Fruit fly (Drosophila melanogaster) whole organism, embryonic: Measurements from ENCODE around the gene CG15347.

ENCODE experiments used
- BEAF-32 ChIP-seq: fragments of 200-800 bp; sonication (Bioruptor generic); optimal IDR thresholded peaks from 3 replicates; lab custom pipeline; 2017; ENCODE audit warnings: missing biosample characterization, missing genetic modification characterization, mild to moderate bottlenecking, moderate library complexity, missing genetic modification reagents
- CG10209 ChIP-seq: fragments of 200-800 bp; sonication (Bioruptor generic); optimal IDR thresholded peaks from 3 replicates; lab custom pipeline; 2017; ENCODE audit warnings: missing biosample characterization, mild to moderate bottlenecking, missing genetic modification characterization, missing genetic modification reagents
- CG1024 ChIP-seq: fragments of 200-800 bp; sonication (Bioruptor generic); IDR thresholded peaks from 2 replicates; pipeline ENCODE4 v1.3.6; 2022; ENCODE audit warnings: missing biosample characterization, missing genetic modification characterization
- CG11723 ChIP-seq: fragments of 200-800 bp; sonication (Bioruptor generic); optimal IDR thresholded peaks from 2 replicates; lab custom pipeline; 2017; ENCODE audit warnings: missing biosample characterization, mild to moderate bottlenecking, missing genetic modification characterization
- CG12659 ChIP-seq: fragments of 200-800 bp; sonication (Bioruptor generic); optimal IDR thresholded peaks from 3 replicates; lab custom pipeline; 2017; ENCODE audit warnings: mild to moderate bottlenecking, missing biosample characterization, missing genetic modification reagents, missing genetic modification characterization
- CG13894 ChIP-seq: fragments of 200-800 bp; sonication (Bioruptor generic); optimal IDR thresholded peaks from 3 replicates; lab custom pipeline; 2018; ENCODE audit warnings: missing biosample characterization, mild to moderate bottlenecking, missing genetic modification characterization, moderate library complexity
- CG15696 ChIP-seq: fragments of 200-800 bp; sonication (Bioruptor generic); optimal IDR thresholded peaks from 2 replicates; lab custom pipeline; 2019; ENCODE audit warnings: missing biosample characterization, mild to moderate bottlenecking, missing genetic modification characterization, moderate library complexity
- CG16813 ChIP-seq: fragments of 200-800 bp; sonication (Bioruptor generic); IDR thresholded peaks from 3 replicates; pipeline ENCODE4 v1.3.6; 2022; ENCODE audit warnings: missing biosample characterization, missing genetic modification characterization; ENCODE audit not compliant: partially characterized antibody
- CG17361 ChIP-seq: fragments of 200-800 bp; sonication (Bioruptor generic); IDR thresholded peaks from 3 replicates; pipeline ENCODE4 v1.3.6; 2022; ENCODE audit warnings: missing biosample characterization, missing genetic modification characterization
- CG18599 ChIP-seq: fragments of 200-800 bp; sonication (Bioruptor generic); optimal IDR thresholded peaks from 3 replicates; lab custom pipeline; 2017; ENCODE audit warnings: missing biosample characterization, missing genetic modification characterization, mild to moderate bottlenecking, moderate library complexity, missing genetic modification reagents
- CG2678 ChIP-seq: fragments of 200-800 bp; sonication (Bioruptor generic); optimal IDR thresholded peaks from 3 replicates; lab custom pipeline; 2019; ENCODE audit warnings: missing biosample characterization, mild to moderate bottlenecking, missing genetic modification characterization, moderate library complexity
- CG30403 ChIP-seq: fragments of 200-800 bp; sonication (Bioruptor generic); optimal IDR thresholded peaks from 3 replicates; lab custom pipeline; 2016; ENCODE audit warnings: missing biosample characterization, missing genetic modification characterization
- CG30431 ChIP-seq: fragments of 200-800 bp; sonication (Bioruptor generic); optimal IDR thresholded peaks from 2 replicates; lab custom pipeline; 2017; ENCODE audit warnings: missing biosample characterization, missing genetic modification characterization
- CG33557 ChIP-seq: fragments of 200-800 bp; sonication (Bioruptor generic); optimal IDR thresholded peaks from 2 replicates; lab custom pipeline; 2019; ENCODE audit warnings: missing biosample characterization, mild to moderate bottlenecking, missing genetic modification characterization, moderate library complexity
- CG3995 ChIP-seq: fragments of 200-800 bp; sonication (Bioruptor generic); optimal IDR thresholded peaks from 3 replicates; lab custom pipeline; 2016; ENCODE audit warnings: missing biosample characterization, missing genetic modification characterization
- CG4404 ChIP-seq: fragments of 200-800 bp; sonication (Bioruptor generic); IDR thresholded peaks from 2 replicates; pipeline ENCODE4 v1.3.6; 2022; ENCODE audit warnings: missing biosample characterization, missing genetic modification characterization
- CG8765 ChIP-seq: fragments of 200-800 bp; sonication (Bioruptor generic); IDR thresholded peaks from 2 replicates; pipeline ENCODE4 v1.3.6; 2022; ENCODE audit warnings: missing biosample characterization, missing genetic modification characterization
- CTCF ChIP-seq: fragments of 200-800 bp; sonication (Bioruptor generic); optimal IDR thresholded peaks from 2 replicates; lab custom pipeline; 2017; ENCODE audit warnings: missing biosample characterization, mild to moderate bottlenecking, missing genetic modification characterization, moderate library complexity
- D19A ChIP-seq: fragments of 200-800 bp; optimal IDR thresholded peaks from 3 replicates; lab custom pipeline; 2019; ENCODE audit warnings: missing biosample characterization, mild to moderate bottlenecking, missing genetic modification characterization, moderate library complexity
- D19B ChIP-seq: fragments of 200-800 bp; sonication (Bioruptor generic); optimal IDR thresholded peaks from 2 replicates; lab custom pipeline; 2017; ENCODE audit warnings: missing biosample characterization, mild to moderate bottlenecking, missing genetic modification characterization
- Dll ChIP-seq: fragments of 200-800 bp; sonication (Bioruptor generic); IDR thresholded peaks from 4 replicates; pipeline ENCODE4 v1.3.6; 2022; ENCODE audit warnings: missing biosample characterization, missing genetic modification characterization; ENCODE audit not compliant: partially characterized antibody
- Dp ChIP-seq: fragments of 200-800 bp; sonication (Bioruptor generic); optimal IDR thresholded peaks from 2 replicates; lab custom pipeline; 2018; ENCODE audit warnings: missing biosample characterization, mild to moderate bottlenecking, missing genetic modification characterization, moderate library complexity
- Ets65A ChIP-seq: fragments of 200-800 bp; sonication (Bioruptor generic); peaks from one replicate; lab custom pipeline; 2016; ENCODE audit warnings: missing biosample characterization, missing genetic modification characterization
- GATAe ChIP-seq: fragments of 200-800 bp; sonication (Bioruptor generic); conservative IDR thresholded peaks from 2 replicates; pipeline ENCODE4 v1.3.6; 2022; ENCODE audit warnings: missing biosample characterization, missing genetic modification characterization
- HHEX ChIP-seq: fragments of 200-800 bp; sonication (Bioruptor generic); optimal IDR thresholded peaks from 3 replicates; lab custom pipeline; 2017; ENCODE audit warnings: missing biosample characterization, mild to moderate bottlenecking, missing genetic modification characterization, missing genetic modification reagents
- Kr ChIP-seq: fragments of 200-800 bp; sonication (Bioruptor generic); optimal IDR thresholded peaks from 2 replicates; lab custom pipeline; 2017; ENCODE audit warnings: missing biosample characterization, mild to moderate bottlenecking, missing genetic modification characterization
- Nf-YA ChIP-seq: fragments of 200-800 bp; sonication (Bioruptor generic); IDR thresholded peaks from 2 replicates; pipeline ENCODE4 v1.3.6; 2022; ENCODE audit warnings: missing biosample characterization, missing genetic modification characterization
- Rx ChIP-seq: fragments of 200-800 bp; sonication (Bioruptor generic); IDR thresholded peaks from 2 replicates; pipeline ENCODE4 v1.3.6; 2022; ENCODE audit warnings: missing biosample characterization, missing genetic modification characterization
- Sox102F ChIP-seq: fragments of 200-800 bp; sonication (Bioruptor generic); optimal IDR thresholded peaks from 2 replicates; lab custom pipeline; 2018; ENCODE audit warnings: missing biosample characterization, mild to moderate bottlenecking, missing genetic modification characterization, moderate library complexity
- Tbp ChIP-seq: fragments of >200 bp; optimal IDR thresholded peaks from 2 replicates; lab custom pipeline; 2018; ENCODE audit warnings: missing biosample characterization, missing genetic modification characterization
- Xrp1 ChIP-seq: fragments of 200-800 bp; sonication (Bioruptor generic); IDR thresholded peaks from 2 replicates; pipeline ENCODE4 v1.3.6; 2022; ENCODE audit warnings: missing biosample characterization, missing genetic modification characterization
- ac ChIP-seq: fragments of 200-800 bp; sonication (Bioruptor generic); optimal IDR thresholded peaks from 3 replicates; lab custom pipeline; 2017; ENCODE audit warnings: missing biosample characterization, mild to moderate bottlenecking, missing genetic modification characterization
- bowl ChIP-seq: fragments of 200-800 bp; sonication (Bioruptor generic); IDR thresholded peaks from 2 replicates; pipeline ENCODE4 v1.3.6; 2022; ENCODE audit warnings: missing biosample characterization, missing genetic modification characterization
- cas ChIP-seq: fragments of 200-800 bp; sonication (Bioruptor generic); IDR thresholded peaks from 2 replicates; pipeline ENCODE4 v1.3.6; 2022; ENCODE audit warnings: missing biosample characterization, missing genetic modification characterization
- chinmo ChIP-seq: fragments of 200-800 bp; sonication (Bioruptor generic); IDR thresholded peaks from 4 replicates; pipeline ENCODE4 v1.3.6; 2022; ENCODE audit warnings: missing biosample characterization, missing genetic modification characterization; ENCODE audit not compliant: partially characterized antibody
- croc ChIP-seq: fragments of 200-800 bp; sonication (Bioruptor generic); conservative IDR thresholded peaks from 3 replicates; pipeline ENCODE4 v1.3.6; 2022; ENCODE audit warnings: missing biosample characterization, missing genetic modification characterization
- dati ChIP-seq: fragments of 200-800 bp; sonication (Bioruptor generic); IDR thresholded peaks from 2 replicates; pipeline ENCODE4 v1.3.6; 2022; ENCODE audit warnings: missing biosample characterization, missing genetic modification characterization
- dmrt11E ChIP-seq: fragments of 200-800 bp; sonication (Bioruptor generic); optimal IDR thresholded peaks from 3 replicates; lab custom pipeline; 2018; ENCODE audit warnings: missing biosample characterization, mild to moderate bottlenecking, missing genetic modification characterization, moderate library complexity
- ems ChIP-seq: fragments of 200-800 bp; sonication (Bioruptor generic); optimal IDR thresholded peaks from 3 replicates; lab custom pipeline; 2016; ENCODE audit warnings: missing biosample characterization, missing genetic modification characterization
- fd102C ChIP-seq: fragments of 200-800 bp; sonication (Bioruptor generic); optimal IDR thresholded peaks from 2 replicates; lab custom pipeline; 2018; ENCODE audit warnings: missing biosample characterization, mild to moderate bottlenecking, missing genetic modification characterization, moderate library complexity
- gfzf ChIP-seq: fragments of 200-800 bp; sonication (Bioruptor generic); optimal IDR thresholded peaks from 2 replicates; lab custom pipeline; 2016; ENCODE audit warnings: missing biosample characterization, mild to moderate bottlenecking, missing genetic modification characterization, moderate library complexity
- gsb-n ChIP-seq: fragments of 200-800 bp; sonication (Bioruptor generic); optimal IDR thresholded peaks from 3 replicates; lab custom pipeline; 2018; ENCODE audit warnings: missing biosample characterization, mild to moderate bottlenecking, missing genetic modification characterization
- her ChIP-seq: fragments of 200-800 bp; sonication (Bioruptor generic); optimal IDR thresholded peaks from 2 replicates; lab custom pipeline; 2016; ENCODE audit warnings: missing biosample characterization, missing genetic modification characterization
- inv ChIP-seq: fragments of 200-800 bp; sonication (Bioruptor generic); IDR thresholded peaks from 2 replicates; pipeline ENCODE4 v1.3.6; 2022; ENCODE audit warnings: missing biosample characterization, missing genetic modification characterization; ENCODE audit not compliant: partially characterized antibody
- pan ChIP-seq, 4 experiments: fragments of >200 bp in 3 of 4; fragments of 200-800 bp in 1 of 4; sonication (Bioruptor generic) in 1 of 4; optimal IDR thresholded peaks in 3 of 4; IDR thresholded peaks in 1 of 4; 2 replicates each; pipeline versions ENCODE4 v1.3.6 to Lab custom; 2017 to 2022; ENCODE audit warnings: missing biosample characterization in 2 of 4, missing genetic modification characterization in 2 of 4, mixed read lengths in 1 of 4
- phol ChIP-seq: fragments of 200-800 bp; sonication (Bioruptor generic); optimal IDR thresholded peaks from 3 replicates; lab custom pipeline; 2018; ENCODE audit warnings: missing biosample characterization, mild to moderate bottlenecking, missing genetic modification characterization, moderate library complexity
- prd ChIP-seq, 3 experiments: fragments of >200 bp in 2 of 3; fragments of 200-800 bp in 1 of 3; sonication (Bioruptor generic) in 1 of 3; optimal IDR thresholded peaks in 2 of 3; IDR thresholded peaks in 1 of 3; 2 replicates in 2 of 3; 3 replicates in 1 of 3; pipeline versions ENCODE4 v1.3.6 to Lab custom; 2017 to 2022; ENCODE audit warnings: missing biosample characterization in 1 of 3, missing genetic modification characterization in 1 of 3
- rib ChIP-seq: fragments of 200-800 bp; sonication (Bioruptor generic); IDR thresholded peaks from 2 replicates; pipeline ENCODE4 v1.3.6; 2022; ENCODE audit warnings: missing biosample characterization, missing genetic modification characterization
- wor ChIP-seq: fragments of 200-800 bp; sonication (Bioruptor generic); IDR thresholded peaks from 2 replicates; pipeline ENCODE4 v1.3.6; 2022; ENCODE audit warnings: missing biosample characterization, missing genetic modification characterization
- zfh1 ChIP-seq: fragments of 200-800 bp; sonication (Bioruptor generic); IDR thresholded peaks from 3 replicates; pipeline ENCODE4 v1.3.6; 2022; ENCODE audit warnings: missing biosample characterization, missing genetic modification characterization

Gene CG15347

dm6 chrX:8444279-8444678 lies 16.4 kb downstream of the CG15347 start:
- TF ChIP-seq CG8765 (GFP tag; lab: Robert Waterston, UW) = peak; percentile 68
- TF ChIP-seq Sox102F = no peak
- peak; percentile 25 for TF ChIP-seq CG30431 (GFP tag; lab: Kevin White, UChicago)
- peak in 1 of 2 experiments; percentile 39 for TF ChIP-seq pan (optimal IDR thresholded peaks at IDR 0.05; lab: Kevin White, UChicago)
- no peak for TF ChIP-seq pan (GFP tag; optimal IDR thresholded peaks at IDR 0.05 in 1 of 2, IDR thresholded peaks at IDR 0.05 in 1 of 2)
- peak; percentile 52; the same call in 2 of the 3 replicates for TF ChIP-seq zfh1
- no peak for TF ChIP-seq dati (GFP tag; lab: Robert Waterston, UW)
- 0 out of 3 replicates have a peak, but pooled peaks have one; percentile 14 for TF ChIP-seq croc (GFP tag; lab: Robert Waterston, UW)
- peak; percentile 28; the same call in 1 of the 2 replicates for TF ChIP-seq Xrp1 (GFP tag; lab: Robert Waterston, UW)
- TF ChIP-seq D19B = peak; percentile 37
- peak; percentile 6; the same call in 1 of the 2 replicates for TF ChIP-seq Rx (GFP tag; lab: Robert Waterston, UW)
- TF ChIP-seq prd (optimal IDR thresholded peaks at IDR 0.05; lab: Kevin White, UChicago) = no peak
- TF ChIP-seq prd (GFP tag; IDR thresholded peaks at IDR 0.05; lab: Robert Waterston, UW) = peak; percentile 63; the same call in 2 of the 3 replicates
- TF ChIP-seq CG15696 = peak; percentile 70
- peak; percentile 18 for TF ChIP-seq Ets65A (GFP tag; lab: Kevin White, UChicago)
- TF ChIP-seq HHEX (GFP tag; lab: Kevin White, UChicago) = no peak
- TF ChIP-seq CG4404 = peak; percentile 71
- peak; percentile 63 for TF ChIP-seq fd102C (GFP tag; lab: Kevin White, UChicago)
- TF ChIP-seq dmrt11E (tag; lab: Kevin White, UChicago) = peak; percentile 27
- TF ChIP-seq CG16813 (GFP tag; lab: Robert Waterston, UW) = no peak

dm6 chrX:8442912-8443311 lies 17.8 kb downstream of the CG15347 start:
- no peak for TF ChIP-seq D19A
- TF ChIP-seq CG17361 (GFP tag; lab: Robert Waterston, UW) = no peak
- no peak for TF ChIP-seq CG12659 (GFP tag; lab: Kevin White, UChicago)
- no peak for TF ChIP-seq gfzf (GFP tag; lab: Kevin White, UChicago)
- no peak for TF ChIP-seq Nf-YA (GFP tag; lab: Robert Waterston, UW)
- TF ChIP-seq chinmo = no peak
- TF ChIP-seq cas (GFP tag; lab: Robert Waterston, UW) = no peak
- TF ChIP-seq CG10209 (GFP tag; lab: Kevin White, UChicago) = no peak
- TF ChIP-seq inv (GFP tag; lab: Robert Waterston, UW) = no peak
- no peak for TF ChIP-seq CG11723 (GFP tag; lab: Kevin White, UChicago)
- TF ChIP-seq phol (tag; lab: Kevin White, UChicago) = peak; percentile 14
- TF ChIP-seq GATAe (GFP tag; lab: Robert Waterston, UW) = no peak
- TF ChIP-seq ac (GFP tag; lab: Kevin White, UChicago) = no peak
- no peak for TF ChIP-seq CG3995 (GFP tag; lab: Kevin White, UChicago)
- TF ChIP-seq CG2678 (tag; lab: Kevin White, UChicago) = no peak
- TF ChIP-seq CG30431 (GFP tag; lab: Kevin White, UChicago) = no peak
- TF ChIP-seq Dp = peak; percentile 70
- TF ChIP-seq her (GFP tag; lab: Kevin White, UChicago) = no peak
- TF ChIP-seq rib (GFP tag; lab: Robert Waterston, UW) = no peak
- TF ChIP-seq gsb-n (tag; lab: Kevin White, UChicago) = no peak
- no peak for TF ChIP-seq CG13894 (tag; lab: Kevin White, UChicago)
- no peak for TF ChIP-seq bowl (GFP tag; lab: Robert Waterston, UW)
- TF ChIP-seq BEAF-32 (GFP tag; lab: Kevin White, UChicago) = peak; percentile 8
- TF ChIP-seq Tbp (GFP tag; lab: Kevin White, UChicago) = no peak
- TF ChIP-seq CTCF (GFP tag; lab: Kevin White, UChicago) = no peak
- TF ChIP-seq CG18599 (GFP tag; lab: Kevin White, UChicago) = no peak
- no peak for TF ChIP-seq wor (GFP tag; lab: Robert Waterston, UW)
- no peak for TF ChIP-seq CG33557 (GFP tag; lab: Kevin White, UChicago)
- TF ChIP-seq ems (GFP tag; lab: Kevin White, UChicago) = no peak
- 0 out of 4 replicates have a peak, but pooled peaks have one; percentile 37 for TF ChIP-seq Dll (GFP tag; lab: Robert Waterston, UW)
- no peak for TF ChIP-seq CG30403 (GFP tag; lab: Kevin White, UChicago)
- no peak for TF ChIP-seq Kr
- TF ChIP-seq CG1024 (GFP tag; lab: Robert Waterston, UW) = no peak
